Fruit fly (Drosophila melanogaster) whole organism, pupa: ENCODE measurements around the gene eIF4E6.

Source experiments
- CG34367 ChIP-seq: fragments of 200-800 bp; sonication (Bioruptor generic); optimal IDR thresholded peaks from 2 replicates; lab custom pipeline; 2018; ENCODE audit warnings: missing biosample characterization, mild to moderate bottlenecking, missing genetic modification characterization
- EcR ChIP-seq: fragments of 200-800 bp; sonication (Bioruptor generic); optimal IDR thresholded peaks from 3 replicates; lab custom pipeline; 2019; ENCODE audit warnings: missing biosample characterization, missing genetic modification characterization, mild to moderate bottlenecking, moderate library complexity, missing genetic modification reagents
- fd96Ca ChIP-seq: fragments of 200-800 bp; sonication (Bioruptor generic); IDR thresholded peaks from 3 replicates; pipeline ENCODE4 v1.3.6; 2022; ENCODE audit warnings: missing biosample characterization, missing genetic modification characterization

DNA sequence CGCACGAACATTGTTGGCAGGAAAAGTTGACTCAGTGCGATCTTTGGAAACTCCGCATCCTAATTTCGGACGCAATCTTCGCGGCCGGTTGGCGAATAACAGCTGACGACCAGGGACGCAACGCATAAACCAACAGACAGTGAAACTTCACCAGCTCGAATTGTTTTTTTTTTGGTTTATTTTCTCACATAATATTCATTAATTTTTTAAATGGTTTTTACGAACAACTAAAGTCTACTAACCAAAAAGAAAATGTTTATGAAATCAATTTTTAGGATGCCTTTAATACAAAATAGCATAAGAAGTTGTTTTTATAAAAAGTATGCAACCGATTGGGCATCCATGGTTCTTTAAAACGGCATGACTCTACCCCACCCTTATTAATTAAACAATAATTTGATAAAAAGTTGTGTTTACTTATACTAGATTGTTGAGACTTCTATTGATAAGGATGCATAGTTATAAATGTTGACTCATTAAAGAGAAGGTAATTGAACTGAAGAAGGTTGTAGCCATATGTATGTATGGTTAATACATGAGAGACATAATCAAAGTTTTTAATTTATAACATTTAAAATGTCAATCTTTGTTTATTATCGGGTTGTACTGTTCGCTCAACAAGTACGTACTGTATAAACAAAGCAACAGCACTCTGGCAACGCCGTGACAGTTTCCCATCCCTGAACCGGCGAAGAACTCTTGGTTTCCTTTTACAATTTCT, 7.1 kb upstream of the eIF4E6 start, which contains the start of the genes beta4GalNAcTB and Cpsf100:
- TF ChIP-seq fd96Ca (GFP tag; lab: Robert Waterston, UW) = no peak
- TF ChIP-seq CG34367 (tag; lab: Kevin White, UChicago) = peak; percentile 57
- TF ChIP-seq EcR (GFP tag; lab: Kevin White, UChicago) = no peak
